Fruit fly (Drosophila melanogaster) whole organism, prepupa: ENCODE results near the gene RpS6.
A peak's percentile ranks its signal among the peaks of the same experiment; 100 is the strongest.

Experiments used
- CG4318 ChIP-seq: fragments of 200-800 bp; sonication (Bioruptor generic); optimal IDR thresholded peaks from 3 replicates; lab custom pipeline; 2017; ENCODE audit warnings: missing biosample characterization, mild to moderate bottlenecking, missing genetic modification characterization
- CG6163 ChIP-seq: fragments of 200-800 bp; sonication (Bioruptor generic); IDR thresholded peaks from 3 replicates; pipeline ENCODE4 v1.3.6; 2022; ENCODE audit warnings: missing biosample characterization, missing genetic modification characterization
- CG6808 ChIP-seq: fragments of 200-800 bp; sonication (Bioruptor generic); optimal IDR thresholded peaks from 3 replicates; lab custom pipeline; 2017; ENCODE audit warnings: missing biosample characterization, missing genetic modification characterization, mild to moderate bottlenecking, moderate library complexity, missing genetic modification reagents
- Smox ChIP-seq: fragments of 200-800 bp; sonication (Bioruptor generic); optimal IDR thresholded peaks from 3 replicates; lab custom pipeline; 2016; ENCODE audit warnings: missing biosample characterization, missing genetic modification characterization
- lz ChIP-seq: fragments of 200-800 bp; sonication (Bioruptor generic); optimal IDR thresholded peaks from 3 replicates; lab custom pipeline; 2016; ENCODE audit warnings: missing biosample characterization, missing genetic modification characterization
- svp ChIP-seq: fragments of 200-800 bp; sonication (Bioruptor generic); peaks from one replicate; lab custom pipeline; 2016; ENCODE audit warnings: missing biosample characterization, missing genetic modification characterization

dm6 chrX:7893411-7894122 lies 7.6 kb downstream of the RpS6 start, which contains the start of the genes CG45089, ND-MNLL and p115:
- no peak for TF ChIP-seq CG6808 (GFP tag; lab: Kevin White, UChicago)
- peak; percentile 65 for TF ChIP-seq svp
- peak; percentile 57 for TF ChIP-seq Smox (GFP tag; lab: Kevin White, UChicago)
- TF ChIP-seq lz (GFP tag; lab: Kevin White, UChicago), result peak; percentile 57
- no peak for TF ChIP-seq CG4318
- peak; percentile 56; the same call in 2 of the 3 replicates for TF ChIP-seq CG6163 (GFP tag; lab: Robert Waterston, UW)
